Worm (Caenorhabditis elegans): Measurements from ENCODE around the gene moma-1.

Gene moma-1

DNA sequence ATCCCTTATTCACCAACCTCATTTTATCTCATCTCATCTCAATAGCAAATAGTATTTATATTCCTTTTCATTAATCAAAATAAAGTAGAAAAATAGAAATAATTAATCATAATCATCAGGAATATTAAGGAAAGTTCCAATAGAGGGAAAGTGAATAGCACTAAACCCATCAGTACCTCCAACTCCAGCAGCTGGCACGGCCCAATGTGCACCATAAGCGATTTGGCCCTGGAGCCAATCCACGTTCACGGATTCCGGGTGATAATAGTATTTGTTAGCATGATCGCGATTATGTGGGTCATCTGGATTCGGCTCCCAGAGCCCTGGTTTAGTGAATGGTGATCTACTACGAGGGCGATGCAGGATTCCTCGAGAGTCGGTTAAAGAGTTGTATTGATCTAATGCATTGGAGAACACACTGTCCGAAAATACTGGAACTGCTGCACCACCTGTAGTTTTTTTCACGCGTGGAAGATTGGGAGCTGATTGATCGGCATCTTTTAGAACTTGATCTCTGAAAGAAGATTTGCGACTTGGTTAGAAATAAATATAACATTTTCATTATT is 16.4 kb downstream of the moma-1 start (continued):
- TF ChIP-seq daf-16 (GFP tag; optimal IDR thresholded peaks at IDR 0.05): peak in 1 of 2 experiments; percentile 81
- TF ChIP-seq daf-16 (tag; optimal IDR thresholded peaks at IDR 0.05): peak; percentile 66
- TF ChIP-seq spr-3 (GFP tag; optimal IDR thresholded peaks at IDR 0.05): peak; percentile 88
- peak; percentile 49 for TF ChIP-seq nhr-237 (tag; optimal IDR thresholded peaks at IDR 0.05)
- peak; percentile 84 for TF ChIP-seq snpc-1.2 (GFP tag; IDR thresholded peaks at IDR 0.05)
- TF ChIP-seq lin-15B (tag; optimal IDR thresholded peaks at IDR 0.05): no peak
- peak; percentile 82 for TF ChIP-seq fos-1 (tag; optimal IDR thresholded peaks at IDR 0.05)
- TF ChIP-seq ceh-28 (tag; optimal IDR thresholded peaks at IDR 0.05): no peak
- TF ChIP-seq aha-1 (tag): peak; percentile 99
- TF ChIP-seq mdt-29 (GFP tag; IDR thresholded peaks at IDR 0.05): peak; percentile 93
- peak; percentile 98 for TF ChIP-seq arid-1 (GFP tag; conservative IDR thresholded peaks at IDR 0.05)
- peak; percentile 91 for TF ChIP-seq Y5F2A.4 (GFP tag; optimal IDR thresholded peaks at IDR 0.05)
- peak; percentile 58 for TF ChIP-seq spr-1 (tag; optimal IDR thresholded peaks at IDR 0.05)
- TF ChIP-seq ztf-11 (tag; optimal IDR thresholded peaks at IDR 0.05): peak; percentile 51
- 0 out of 2 replicates have a peak, but pooled peaks have one; percentile 79 for TF ChIP-seq daf-19 (GFP tag; conservative IDR thresholded peaks at IDR 0.05)
- peak; percentile 38; the same call in 1 of the 2 replicates for TF ChIP-seq ceh-44 (GFP tag; IDR thresholded peaks at IDR 0.05)
- TF ChIP-seq pqm-1 (tag; optimal IDR thresholded peaks at IDR 0.05): peak; percentile 5
- TF ChIP-seq rbr-2 (tag; optimal IDR thresholded peaks at IDR 0.05): peak; percentile 47
- peak; percentile 74; the same call in 1 of the 2 replicates for TF ChIP-seq tag-97 (GFP tag; IDR thresholded peaks at IDR 0.05)
- TF ChIP-seq egl-27 (tag; optimal IDR thresholded peaks at IDR 0.05): no peak
- TF ChIP-seq php-3 (GFP tag; IDR thresholded peaks at IDR 0.05): peak; percentile 94

DNA sequence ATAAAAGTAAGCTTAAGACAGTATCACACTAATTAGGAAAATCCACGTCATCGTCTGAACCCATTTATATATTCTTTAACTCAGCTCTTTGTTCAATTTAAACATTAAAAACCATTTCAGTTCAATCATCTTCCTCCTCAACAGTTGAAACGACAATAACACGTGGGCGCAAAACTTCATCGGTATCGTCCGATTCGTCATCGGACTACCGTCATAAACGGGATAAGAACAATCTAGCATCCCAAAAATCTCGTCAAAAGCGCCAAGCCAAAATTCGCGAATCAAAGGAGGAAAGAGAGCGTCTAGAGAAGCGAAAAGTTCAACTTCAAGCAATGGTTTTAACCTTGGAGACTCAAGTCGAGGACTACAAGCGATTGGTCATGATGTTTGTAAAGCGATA is 17.0 kb downstream of the moma-1 start:
- TF ChIP-seq lsy-2 (tag; optimal IDR thresholded peaks at IDR 0.05): no peak
- TF ChIP-seq nhr-6 (tag; optimal IDR thresholded peaks at IDR 0.05): no peak
- TF ChIP-seq mes-2 (tag; optimal IDR thresholded peaks at IDR 0.05; ENCODE audit: poor library complexity, severe bottlenecking): peak; percentile 42
- TF ChIP-seq unc-62 (GFP tag; optimal IDR thresholded peaks at IDR 0.05 in 1 of 2): peak in 1 of 2 experiments; percentile 85
- TF ChIP-seq unc-62 (tag; optimal IDR thresholded peaks at IDR 0.05): no peak
- TF ChIP-seq nhr-102 (tag; optimal IDR thresholded peaks at IDR 0.05): no peak
- peak; percentile 88 for TF ChIP-seq aha-1 (tag)
- TF ChIP-seq nhr-11 (tag; optimal IDR thresholded peaks at IDR 0.05): no peak
- TF ChIP-seq ama-1 (optimal IDR thresholded peaks at IDR 0.05): peak; percentile 92

DNA sequence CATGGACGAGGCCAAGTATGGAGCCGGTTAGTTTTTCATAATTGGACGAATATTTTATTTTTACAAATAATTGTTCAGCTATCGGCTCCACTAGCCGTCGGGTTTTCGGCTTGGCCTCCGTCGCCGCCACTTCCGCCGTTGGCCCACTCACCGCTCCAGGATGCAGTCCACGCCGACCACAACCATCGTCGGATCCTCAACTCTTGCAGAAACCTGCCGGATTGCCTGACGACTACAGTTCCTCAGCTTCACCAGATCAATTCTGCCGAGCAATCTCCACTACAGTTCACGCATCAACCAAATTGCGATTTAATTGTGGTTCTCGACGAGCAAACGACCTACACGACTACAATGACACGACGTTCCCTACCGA is 17.8 kb downstream of the moma-1 start:
- TF ChIP-seq aha-1 (tag) (peak; percentile 97), ztf-11 (tag; optimal IDR thresholded peaks at IDR 0.05) (no peak), unc-130 (GFP tag; optimal IDR thresholded peaks at IDR 0.05) (no peak), ceh-82 (tag; optimal IDR thresholded peaks at IDR 0.05) (no peak), nhr-6 (tag; optimal IDR thresholded peaks at IDR 0.05) (no peak), unc-62 (GFP tag; optimal IDR thresholded peaks at IDR 0.05 in 1 of 2) (no peak), unc-62 (tag; optimal IDR thresholded peaks at IDR 0.05) (no peak), egl-27 (tag; optimal IDR thresholded peaks at IDR 0.05) (no peak), F49E8.2 (tag; optimal IDR thresholded peaks at IDR 0.05; ENCODE audit: borderline replicate concordance) (no peak), F10B5.3 (tag; optimal IDR thresholded peaks at IDR 0.05) (no peak), ceh-62 (tag; optimal IDR thresholded peaks at IDR 0.05) (no peak), jun-1 (tag; optimal IDR thresholded peaks at IDR 0.05) (no peak), nhr-11 (tag; optimal IDR thresholded peaks at IDR 0.05) (no peak), madf-9 (GFP tag; conservative IDR thresholded peaks at IDR 0.05) (no peak), ceh-32 (tag; optimal IDR thresholded peaks at IDR 0.05; ENCODE audit: poor library complexity) (no peak), lin-38 (GFP tag; IDR thresholded peaks at IDR 0.05) (no peak), ceh-20 (GFP tag; IDR thresholded peaks at IDR 0.05) (no peak), lin-29 (GFP tag; IDR thresholded peaks at IDR 0.05) (no peak), zfp-2 (tag; optimal IDR thresholded peaks at IDR 0.05) (no peak), skn-1 (tag; optimal IDR thresholded peaks at IDR 0.05) (no peak), lir-3 (tag; optimal IDR thresholded peaks at IDR 0.05) (no peak), daf-12 (tag; optimal IDR thresholded peaks at IDR 0.05) (no peak), dpl-1 (GFP tag; optimal IDR thresholded peaks at IDR 0.05) (no peak), hlh-11 (tag; optimal IDR thresholded peaks at IDR 0.05) (no peak), ZK546.5 (tag; optimal IDR thresholded peaks at IDR 0.05) (no peak), nhr-77 (tag; optimal IDR thresholded peaks at IDR 0.05) (no peak), lim-7 (GFP tag; IDR thresholded peaks at IDR 0.05) (no peak), F44E2.7 (GFP tag; IDR thresholded peaks at IDR 0.05) (no peak)

Data from whole organism, L4 larva.